Worm (Caenorhabditis elegans) whole organism, young adult: ENCODE data around the gene rpt-2.
A peak's percentile ranks its signal among the peaks of the same experiment; 100 is the strongest.

ENCODE experiments used
- B0019.2 ChIP-seq: fragments of 200-800 bp; sonication (Bioruptor generic); conservative IDR thresholded peaks from 2 replicates; pipeline ENCODE4 v1.3.6; 2022; ENCODE audit warnings: missing genetic modification reagents, missing genetic modification characterization, missing compliant biosample characterization
- D2030.7 ChIP-seq: fragments of 200-800 bp; sonication (Bioruptor generic); IDR thresholded peaks from 2 replicates; pipeline ENCODE4 v1.3.6; 2022; ENCODE audit warnings: missing genetic modification reagents, missing genetic modification characterization, missing compliant biosample characterization
- F10E7.11 ChIP-seq: sonication (generic microtip); optimal IDR thresholded peaks from 2 replicates; lab custom pipeline; 2017; ENCODE audit warnings: mild to moderate bottlenecking, missing genetic modification characterization, moderate library complexity, missing compliant biosample characterization
- F37B4.10 ChIP-seq: fragments of 200-800 bp; sonication (Bioruptor generic); IDR thresholded peaks from 2 replicates; pipeline ENCODE4 v1.3.6; 2022; ENCODE audit warnings: missing genetic modification characterization, missing compliant biosample characterization
- Y53G8AR.9 ChIP-seq: fragments of 200-800 bp; sonication (Bioruptor generic); conservative IDR thresholded peaks from 2 replicates; pipeline ENCODE4 v1.3.6; 2022; ENCODE audit warnings: missing genetic modification reagents, missing genetic modification characterization, missing compliant biosample characterization
- Y67H2A.10 ChIP-seq: fragments of 200-800 bp; sonication (Bioruptor generic); conservative IDR thresholded peaks from 2 replicates; pipeline ENCODE4 v1.3.6; 2022; ENCODE audit warnings: missing genetic modification reagents, missing genetic modification characterization, missing compliant biosample characterization
- ZK185.1 ChIP-seq: sonication (generic microtip); optimal IDR thresholded peaks from 2 replicates; lab custom pipeline; 2016; ENCODE audit warnings: mild to moderate bottlenecking, missing genetic modification characterization, missing compliant biosample characterization; ENCODE audit not compliant: poor library complexity, severe bottlenecking
- aptf-2 ChIP-seq: fragments of 200-800 bp; sonication (Bioruptor generic); conservative IDR thresholded peaks from 2 replicates; pipeline ENCODE4 v1.3.6; 2022; ENCODE audit warnings: missing genetic modification reagents, missing genetic modification characterization, missing compliant biosample characterization
- aptf-3 ChIP-seq: fragments of 200-800 bp; sonication (Bioruptor generic); IDR thresholded peaks from 2 replicates; pipeline ENCODE4 v1.3.6; 2022; ENCODE audit warnings: missing genetic modification characterization, missing compliant biosample characterization
- atf-7 ChIP-seq: sonication (generic microtip); optimal IDR thresholded peaks from 2 replicates; lab custom pipeline; 2017; ENCODE audit warnings: mild to moderate bottlenecking, missing genetic modification characterization, missing compliant biosample characterization
- athp-1 ChIP-seq: sonication (generic microtip); optimal IDR thresholded peaks from 2 replicates; lab custom pipeline; 2017; ENCODE audit warnings: mild to moderate bottlenecking, missing genetic modification characterization, missing compliant biosample characterization
- attf-3 ChIP-seq: fragments of 200-800 bp; sonication (Bioruptor generic); conservative IDR thresholded peaks from 2 replicates; pipeline ENCODE4 v1.3.6; 2022; ENCODE audit warnings: missing genetic modification reagents, missing genetic modification characterization, missing compliant biosample characterization
- attf-6 ChIP-seq: fragments of 200-800 bp; sonication (Bioruptor generic); IDR thresholded peaks from 2 replicates; pipeline ENCODE4 v1.3.6; 2022; ENCODE audit warnings: missing genetic modification reagents, missing genetic modification characterization, missing compliant biosample characterization
- cebp-1 ChIP-seq, 2 experiments: fragments of 200-800 bp in 1 of 2; sonication (Bioruptor generic) in 1 of 2; sonication (generic microtip) in 1 of 2; IDR thresholded peaks in 1 of 2; optimal IDR thresholded peaks in 1 of 2; 2 replicates each; pipeline versions ENCODE4 v1.3.6 to Lab custom; 2017 to 2022; ENCODE audit warnings: missing compliant biosample characterization in 2 of 2, missing genetic modification characterization in 2 of 2, mild to moderate bottlenecking in 1 of 2, missing genetic modification reagents in 1 of 2, moderate library complexity in 1 of 2
- ceh-58 ChIP-seq: fragments of 200-800 bp; sonication (Bioruptor generic); IDR thresholded peaks from 2 replicates; pipeline ENCODE4 v1.3.6; 2022; ENCODE audit warnings: missing genetic modification characterization, missing compliant biosample characterization
- dox-1 ChIP-seq: fragments of 200-800 bp; sonication (Bioruptor generic); IDR thresholded peaks from 2 replicates; pipeline ENCODE4 v1.3.6; 2022; ENCODE audit warnings: missing genetic modification reagents, missing genetic modification characterization, missing compliant biosample characterization
- egrh-3 ChIP-seq: fragments of 200-800 bp; sonication (Bioruptor generic); IDR thresholded peaks from 2 replicates; pipeline ENCODE4 v1.3.6; 2022; ENCODE audit warnings: missing genetic modification reagents, missing genetic modification characterization, missing compliant biosample characterization
- ets-4 ChIP-seq: fragments of 200-800 bp; sonication (Bioruptor generic); optimal IDR thresholded peaks from 2 replicates; lab custom pipeline; 2018; ENCODE audit warnings: mild to moderate bottlenecking, missing genetic modification characterization, missing compliant biosample characterization
- fkh-3 ChIP-seq: sonication (generic microtip); optimal IDR thresholded peaks from 2 replicates; lab custom pipeline; 2016; ENCODE audit warnings: mild to moderate bottlenecking, missing genetic modification characterization, missing compliant biosample characterization
- hmg-20 ChIP-seq: fragments of 200-800 bp; sonication (Bioruptor generic); IDR thresholded peaks from 2 replicates; pipeline ENCODE4 v1.3.6; 2022; ENCODE audit warnings: missing genetic modification reagents, missing genetic modification characterization, missing compliant biosample characterization
- lag-1 ChIP-seq: fragments of 200-800 bp; sonication (Bioruptor generic); IDR thresholded peaks from 2 replicates; pipeline ENCODE4 v1.3.6; 2022; ENCODE audit warnings: missing genetic modification reagents, missing genetic modification characterization, missing compliant biosample characterization
- let-526 ChIP-seq: fragments of 200-800 bp; sonication (Bioruptor generic); IDR thresholded peaks from 2 replicates; pipeline ENCODE4 v1.3.6; 2022; ENCODE audit warnings: missing genetic modification reagents, missing genetic modification characterization, missing compliant biosample characterization
- lin-26 ChIP-seq: fragments of 200-800 bp; sonication (Bioruptor generic); IDR thresholded peaks from 2 replicates; pipeline ENCODE4 v1.3.6; 2022; ENCODE audit warnings: missing genetic modification reagents, missing genetic modification characterization, missing compliant biosample characterization
- lsl-1 ChIP-seq: fragments of 200-800 bp; sonication (Bioruptor generic); optimal IDR thresholded peaks from 2 replicates; lab custom pipeline; 2018; ENCODE audit warnings: mild to moderate bottlenecking, missing genetic modification characterization, moderate library complexity, missing compliant biosample characterization
- madf-6 ChIP-seq: fragments of 200-800 bp; sonication (Bioruptor generic); IDR thresholded peaks from 2 replicates; pipeline ENCODE4 v1.3.6; 2022; ENCODE audit warnings: missing genetic modification reagents, missing genetic modification characterization, missing compliant biosample characterization
- mcd-1 ChIP-seq: fragments of 200-800 bp; sonication (Bioruptor generic); IDR thresholded peaks from 2 replicates; pipeline ENCODE4 v1.3.6; 2022; ENCODE audit warnings: missing genetic modification reagents, missing genetic modification characterization, missing compliant biosample characterization
- mxl-1 ChIP-seq: sonication (generic microtip); optimal IDR thresholded peaks from 2 replicates; lab custom pipeline; 2016; ENCODE audit warnings: missing genetic modification characterization, missing compliant biosample characterization
- nfya-2 ChIP-seq: fragments of 200-800 bp; sonication (Bioruptor generic); IDR thresholded peaks from 2 replicates; pipeline ENCODE4 v1.3.6; 2022; ENCODE audit warnings: missing genetic modification reagents, missing genetic modification characterization, missing compliant biosample characterization
- nfyb-1 ChIP-seq: fragments of 200-800 bp; sonication (Bioruptor generic); IDR thresholded peaks from 2 replicates; pipeline ENCODE4 v1.3.6; 2022; ENCODE audit warnings: missing genetic modification reagents, missing genetic modification characterization, missing compliant biosample characterization
- nhr-90 ChIP-seq: sonication (generic microtip); optimal IDR thresholded peaks from 2 replicates; lab custom pipeline; 2016; ENCODE audit warnings: missing genotype, mild to moderate bottlenecking, missing genetic modification characterization, missing compliant biosample characterization
- rcor-1 ChIP-seq: fragments of 200-800 bp; sonication (Bioruptor generic); IDR thresholded peaks from 2 replicates; pipeline ENCODE4 v1.3.6; 2022; ENCODE audit warnings: missing genetic modification reagents, missing genetic modification characterization, missing compliant biosample characterization
- rec-8 ChIP-seq, 2 experiments: sonication (generic microtip); optimal IDR thresholded peaks; 2 replicates each; lab custom pipeline; 2016; ENCODE audit warnings: mild to moderate bottlenecking in 2 of 2, missing genetic modification characterization in 2 of 2, missing genetic modification reagents in 2 of 2, missing genotype in 2 of 2, missing biosample characterization in 1 of 2, missing compliant biosample characterization in 1 of 2, moderate library complexity in 1 of 2
- rpc-1 ChIP-seq, 2 experiments: fragments of 150-350 bp in 1 of 2; sonication (generic microtip) in 1 of 2; optimal IDR thresholded peaks; 2 replicates each; lab custom pipeline; 2014 to 2018; ENCODE audit warnings: missing biosample characterization in 1 of 2, missing genetic modification characterization in 1 of 2, missing genetic modification reagents in 1 of 2, missing genotype in 1 of 2
- snpc-1.3 ChIP-seq: sonication (generic microtip); optimal IDR thresholded peaks from 2 replicates; lab custom pipeline; 2017; ENCODE audit warnings: missing genetic modification characterization, mild to moderate bottlenecking, missing compliant biosample characterization, antibody characterized with exemption, moderate library complexity, missing genotype, missing genetic modification reagents; ENCODE audit not compliant: insufficient read depth
- snpc-3.4 ChIP-seq: sonication (generic microtip); optimal IDR thresholded peaks from 2 replicates; lab custom pipeline; 2017; ENCODE audit warnings: missing genetic modification characterization, mild to moderate bottlenecking, missing compliant biosample characterization, antibody characterized with exemption, moderate library complexity, missing genotype, missing genetic modification reagents
- snpc-4 ChIP-seq, 5 experiments: fragments of 150-350 bp in 1 of 5; sonication (generic microtip) in 4 of 5; optimal IDR thresholded peaks; 2 replicates each; lab custom pipeline; 2014 to 2018; ENCODE audit warnings: missing genetic modification characterization in 5 of 5, missing biosample characterization in 3 of 5, antibody characterized with exemption in 2 of 5, mild to moderate bottlenecking in 2 of 5, missing compliant biosample characterization in 2 of 5, missing genotype in 2 of 5, moderate library complexity in 2 of 5, missing genetic modification reagents in 1 of 5
- sptf-2 ChIP-seq: fragments of 200-800 bp; sonication (Bioruptor generic); optimal IDR thresholded peaks from 2 replicates; lab custom pipeline; 2018; ENCODE audit warnings: mild to moderate bottlenecking, missing genetic modification characterization, missing compliant biosample characterization
- tbp1 ChIP-seq: fragments of 200-800 bp; sonication (Bioruptor generic); optimal IDR thresholded peaks from 2 replicates; lab custom pipeline; 2018; ENCODE audit warnings: mild to moderate bottlenecking, missing genetic modification characterization, missing compliant biosample characterization
- unc-62 ChIP-seq: fragments of 150-350 bp; optimal IDR thresholded peaks from 2 replicates; lab custom pipeline; 2014; ENCODE audit warnings: missing biosample characterization, missing genetic modification reagents, missing genetic modification characterization
- zim-3 ChIP-seq: sonication (generic microtip); optimal IDR thresholded peaks from 2 replicates; lab custom pipeline; 2017; ENCODE audit warnings: mild to moderate bottlenecking, missing genetic modification characterization, moderate library complexity, missing compliant biosample characterization
- ztf-28 ChIP-seq: fragments of 200-800 bp; sonication (Bioruptor generic); IDR thresholded peaks from 2 replicates; pipeline ENCODE4 v1.3.6; 2022; ENCODE audit warnings: missing genetic modification reagents, missing genetic modification characterization, missing compliant biosample characterization
- ztf-6 ChIP-seq: fragments of 200-800 bp; sonication (Bioruptor generic); IDR thresholded peaks from 2 replicates; pipeline ENCODE4 v1.3.6; 2022; ENCODE audit warnings: missing genetic modification reagents, missing genetic modification characterization, missing compliant biosample characterization

The rpt-2 gene

DNA sequence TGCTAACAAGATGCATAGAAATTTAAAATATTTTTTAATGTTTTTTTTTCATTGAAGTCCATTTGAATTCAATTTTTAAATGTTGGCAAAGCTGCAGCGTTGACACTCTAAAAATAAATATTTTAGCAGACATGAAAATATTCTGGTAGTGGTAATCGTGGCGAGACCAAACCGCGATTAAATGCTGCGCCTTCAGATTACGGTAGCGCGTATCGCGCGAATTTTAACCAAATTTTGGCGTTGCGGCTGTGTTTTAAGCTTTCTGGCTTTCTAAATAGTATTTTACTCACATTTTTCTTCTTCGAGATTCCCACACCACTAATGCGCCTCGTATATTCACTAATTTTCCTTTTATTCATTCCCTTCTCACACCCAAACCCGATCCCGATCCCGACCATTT is 21.4 kb downstream of the rpt-2 start, which contains the start of gene cpg-4 (continued):
- peak; percentile 75; the same call in 1 of the 2 replicates for TF ChIP-seq rcor-1 (GFP tag; lab: Robert Waterston, UW)
- no peak for TF ChIP-seq aptf-3
- peak; percentile 98 for TF ChIP-seq madf-6 (GFP tag; lab: Robert Waterston, UW)
- TF ChIP-seq nfyb-1 (GFP tag; lab: Robert Waterston, UW) = no peak
- no peak for TF ChIP-seq F37B4.10 (GFP tag; lab: Robert Waterston, UW)
- TF ChIP-seq snpc-3.4 = peak; percentile 61
- 0 out of 2 replicates have a peak, but pooled peaks have one; percentile 17 for TF ChIP-seq attf-3 (GFP tag; lab: Robert Waterston, UW)
- TF ChIP-seq dox-1 (GFP tag; lab: Robert Waterston, UW) = no peak; the same call in 1 of the 2 replicates
- TF ChIP-seq atf-7 (tag; lab: Kevin White, UChicago) = no peak
- TF ChIP-seq mxl-1 (tag; lab: Kevin White, UChicago) = no peak
- no peak for TF ChIP-seq attf-6 (GFP tag; lab: Robert Waterston, UW)
- TF ChIP-seq unc-62 (GFP tag; lab: Kevin White, UChicago) = no peak
- no peak for TF ChIP-seq F10E7.11 (tag; lab: Kevin White, UChicago)
- TF ChIP-seq lsl-1 (GFP tag; lab: Kevin White, UChicago) = peak; percentile 97
- TF ChIP-seq snpc-1.3 (tag; lab: Kevin White, UChicago) = peak; percentile 5
- no peak for TF ChIP-seq let-526
- TF ChIP-seq fkh-3 (tag; lab: Kevin White, UChicago) = no peak
- peak; percentile 79 for TF ChIP-seq D2030.7 (GFP tag; lab: Robert Waterston, UW)
- TF ChIP-seq B0019.2 (GFP tag; lab: Robert Waterston, UW) = 0 out of 2 replicates have a peak, but pooled peaks have one; percentile 25
- no peak for TF ChIP-seq cebp-1 (GFP tag; IDR thresholded peaks at IDR 0.05; lab: Robert Waterston, UW)
- TF ChIP-seq cebp-1 (tag; optimal IDR thresholded peaks at IDR 0.05; lab: Kevin White, UChicago) = no peak
- no peak for TF ChIP-seq rpc-1 (optimal IDR thresholded peaks at IDR 0.05; lab: Kevin White, UChicago)
- TF ChIP-seq rpc-1 (tag; optimal IDR thresholded peaks at IDR 0.05; lab: Kevin White, UChicago) = no peak
- TF ChIP-seq hmg-20 = no peak
- no peak for TF ChIP-seq tbp1 (GFP tag; lab: Kevin White, UChicago)
- no peak for TF ChIP-seq ets-4
- no peak for TF ChIP-seq zim-3
- TF ChIP-seq Y67H2A.10 (GFP tag; lab: Robert Waterston, UW) = no peak
- TF ChIP-seq mcd-1 (GFP tag; lab: Robert Waterston, UW) = no peak
- no peak for TF ChIP-seq ztf-28 (GFP tag; lab: Robert Waterston, UW)
- no peak for TF ChIP-seq egrh-3 (GFP tag; lab: Robert Waterston, UW)
- no peak for TF ChIP-seq ztf-6 (GFP tag; lab: Robert Waterston, UW)
- TF ChIP-seq lin-26 = no peak
- TF ChIP-seq nfya-2 (GFP tag; lab: Robert Waterston, UW) = no peak
- no peak for TF ChIP-seq Y53G8AR.9
- no peak for TF ChIP-seq ZK185.1 (tag; lab: Kevin White, UChicago)
- no peak for TF ChIP-seq nhr-90 (tag; lab: Kevin White, UChicago)
- TF ChIP-seq sptf-2 = no peak
- no peak for TF ChIP-seq snpc-4 (GFP tag; optimal IDR thresholded peaks at IDR 0.05; lab: Kevin White, UChicago)
- TF ChIP-seq snpc-4 (tag; optimal IDR thresholded peaks at IDR 0.05; lab: Kevin White, UChicago) = peak in 1 of 4 experiments; percentile 20
- no peak for TF ChIP-seq ceh-58
- TF ChIP-seq aptf-2 = no peak
- TF ChIP-seq lag-1 = no peak
- no peak for TF ChIP-seq athp-1 (tag; lab: Kevin White, UChicago)
- TF ChIP-seq rec-8 (tag; optimal IDR thresholded peaks at IDR 0.05; lab: Kevin White, UChicago) = no peak
